Fruit fly (Drosophila melanogaster): ENCODE measurements around the gene Dnaaf5.

- no peak for TF ChIP-seq oc (tag; optimal IDR thresholded peaks at IDR 0.05)
- no peak for TF ChIP-seq kay (GFP tag; optimal IDR thresholded peaks at IDR 0.05)
- no peak for TF ChIP-seq CG31388 (GFP tag; optimal IDR thresholded peaks at IDR 0.05)
- no peak for TF ChIP-seq Jarid2 (GFP tag; optimal IDR thresholded peaks at IDR 0.05)
- no peak for TF ChIP-seq CG6765 (GFP tag; optimal IDR thresholded peaks at IDR 0.05)
- TF ChIP-seq tll (GFP tag; optimal IDR thresholded peaks at IDR 0.05): no peak
- TF ChIP-seq h (optimal IDR thresholded peaks at IDR 0.05): no peak
- TF ChIP-seq fu2 (GFP tag; optimal IDR thresholded peaks at IDR 0.05): no peak
- no peak for TF ChIP-seq odd (GFP tag; optimal IDR thresholded peaks at IDR 0.05)
Observed at dm6 chr3R:14390465-14390864, 28.9 kb upstream of the Dnaaf5 start.
